Worm (Caenorhabditis elegans): ENCODE measurements around the gene gst-16.

DNA sequence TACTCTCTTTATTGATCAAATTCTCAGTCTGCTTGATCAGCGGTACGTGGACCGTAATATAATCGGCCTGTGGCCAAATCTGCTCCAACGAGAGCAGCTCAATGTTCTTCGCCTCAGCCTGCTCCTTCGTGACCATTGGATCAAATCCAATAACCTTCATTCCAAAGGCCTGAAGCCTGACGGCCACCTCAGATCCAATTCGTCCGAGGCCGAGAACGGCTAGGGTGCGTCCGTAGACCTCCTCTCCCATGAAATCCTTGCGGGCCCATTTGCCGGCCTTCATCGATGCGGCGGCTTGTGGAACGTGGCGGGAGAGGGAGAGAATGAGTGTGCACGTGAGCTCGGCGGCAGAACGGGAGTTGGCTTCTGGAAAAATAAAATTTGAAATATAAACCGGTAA lies 13.2 kb upstream of the gst-16 start:
- no peak for TF ChIP-seq ZK546.5 (tag; optimal IDR thresholded peaks at IDR 0.05)
- no peak for TF ChIP-seq snpc-4 (tag; optimal IDR thresholded peaks at IDR 0.05)
- TF ChIP-seq hlh-11 (tag; optimal IDR thresholded peaks at IDR 0.05) = no peak
- no peak for TF ChIP-seq nhr-25 (tag; optimal IDR thresholded peaks at IDR 0.05; ENCODE audit: borderline replicate concordance, insufficient read depth)

Data from whole organism, L4 larva.